Fruit fly (Drosophila melanogaster) whole organism, embryonic: ENCODE data around the gene CG15353.

Source experiments
- Abd-B ChIP-seq: fragments of 200-800 bp; sonication (Bioruptor generic); optimal IDR thresholded peaks from 2 replicates; lab custom pipeline; 2018; ENCODE audit warnings: missing biosample characterization, mild to moderate bottlenecking, missing genetic modification characterization, moderate library complexity
- Awh ChIP-seq: fragments of 200-800 bp; sonication (Bioruptor generic); IDR thresholded peaks from 2 replicates; pipeline ENCODE4, ENCODE4 v1.3.6; 2022; ENCODE audit warnings: missing biosample characterization, missing genetic modification characterization
- Bgb ChIP-seq: fragments of 200-800 bp; sonication (Bioruptor generic); IDR thresholded peaks from 2 replicates; pipeline ENCODE4 v1.3.6; 2022; ENCODE audit warnings: missing biosample characterization, missing genetic modification characterization; ENCODE audit not compliant: partially characterized antibody
- CG10267 ChIP-seq: fragments of 200-800 bp; sonication (Bioruptor generic); optimal IDR thresholded peaks from 2 replicates; lab custom pipeline; 2018; ENCODE audit warnings: missing biosample characterization, mild to moderate bottlenecking, missing genetic modification characterization, moderate library complexity
- CG11696 ChIP-seq: fragments of 200-800 bp; sonication (Bioruptor generic); IDR thresholded peaks from 2 replicates; pipeline ENCODE4 v1.3.6; 2022; ENCODE audit warnings: missing biosample characterization, missing genetic modification characterization
- CG11723 ChIP-seq: fragments of 200-800 bp; sonication (Bioruptor generic); optimal IDR thresholded peaks from 2 replicates; lab custom pipeline; 2017; ENCODE audit warnings: missing biosample characterization, mild to moderate bottlenecking, missing genetic modification characterization
- CG12391 ChIP-seq: fragments of 200-800 bp; sonication (Bioruptor generic); optimal IDR thresholded peaks from 3 replicates; lab custom pipeline; 2018; ENCODE audit warnings: missing biosample characterization, mild to moderate bottlenecking, missing genetic modification characterization, moderate library complexity
- CG14441 ChIP-seq: fragments of 200-800 bp; sonication (Bioruptor generic); IDR thresholded peaks from 2 replicates; pipeline ENCODE4 v1.3.6; 2022; ENCODE audit warnings: missing biosample characterization, missing genetic modification characterization
- CG15011 ChIP-seq: fragments of 200-800 bp; sonication (Bioruptor generic); optimal IDR thresholded peaks from 3 replicates; lab custom pipeline; 2018; ENCODE audit warnings: missing biosample characterization, mild to moderate bottlenecking, missing genetic modification characterization
- CG15514 ChIP-seq: fragments of 200-800 bp; sonication (Bioruptor generic); optimal IDR thresholded peaks from 3 replicates; lab custom pipeline; 2017; ENCODE audit warnings: missing biosample characterization, missing genetic modification characterization, mild to moderate bottlenecking, moderate library complexity, missing genetic modification reagents
- CG1647 ChIP-seq: fragments of 200-800 bp; sonication (Bioruptor generic); optimal IDR thresholded peaks from 3 replicates; lab custom pipeline; 2016; ENCODE audit warnings: missing biosample characterization, missing genetic modification characterization
- CG16813 ChIP-seq: fragments of 200-800 bp; sonication (Bioruptor generic); IDR thresholded peaks from 3 replicates; pipeline ENCODE4 v1.3.6; 2022; ENCODE audit warnings: missing biosample characterization, missing genetic modification characterization; ENCODE audit not compliant: partially characterized antibody
- CG17829 ChIP-seq: fragments of 200-800 bp; optimal IDR thresholded peaks from 2 replicates; lab custom pipeline; 2019; ENCODE audit warnings: missing biosample characterization, mild to moderate bottlenecking, missing genetic modification characterization, moderate library complexity
- CG1792 ChIP-seq: fragments of 200-800 bp; sonication (Bioruptor generic); optimal IDR thresholded peaks from 2 replicates; lab custom pipeline; 2016; ENCODE audit warnings: missing biosample characterization, missing genetic modification characterization
- CG2116 ChIP-seq: fragments of 200-800 bp; sonication (Bioruptor generic); optimal IDR thresholded peaks from 3 replicates; lab custom pipeline; 2018; ENCODE audit warnings: missing biosample characterization, mild to moderate bottlenecking, missing genetic modification characterization
- CG2129 ChIP-seq: fragments of 200-800 bp; sonication (Bioruptor generic); IDR thresholded peaks from 2 replicates; pipeline ENCODE4 v1.3.6; 2022; ENCODE audit warnings: missing biosample characterization, missing genetic modification characterization; ENCODE audit not compliant: partially characterized antibody
- CG30020 ChIP-seq: fragments of 200-800 bp; optimal IDR thresholded peaks from 2 replicates; lab custom pipeline; 2019; ENCODE audit warnings: missing biosample characterization, mild to moderate bottlenecking, missing genetic modification characterization, moderate library complexity
- CG34224 ChIP-seq: fragments of 200-800 bp; sonication (Bioruptor generic); IDR thresholded peaks from 3 replicates; pipeline ENCODE4 v1.3.6; 2022; ENCODE audit warnings: missing biosample characterization, missing genetic modification characterization; ENCODE audit not compliant: partially characterized antibody
- CG3995 ChIP-seq: fragments of 200-800 bp; sonication (Bioruptor generic); optimal IDR thresholded peaks from 3 replicates; lab custom pipeline; 2016; ENCODE audit warnings: missing biosample characterization, missing genetic modification characterization
- CG42726 ChIP-seq: fragments of 200-800 bp; sonication (Bioruptor generic); IDR thresholded peaks from 2 replicates; pipeline ENCODE4 v1.3.6; 2022; ENCODE audit warnings: missing biosample characterization, missing genetic modification characterization; ENCODE audit not compliant: partially characterized antibody
- CG7357 ChIP-seq: fragments of 200-800 bp; sonication (Bioruptor generic); IDR thresholded peaks from 3 replicates; pipeline ENCODE4 v1.3.6; 2022; ENCODE audit warnings: missing biosample characterization, missing genetic modification characterization
- CG9609 ChIP-seq: fragments of 200-800 bp; sonication (Bioruptor generic); optimal IDR thresholded peaks from 3 replicates; lab custom pipeline; 2016; ENCODE audit warnings: missing biosample characterization, missing genetic modification characterization
- Camta ChIP-seq: fragments of 200-800 bp; sonication (Bioruptor generic); optimal IDR thresholded peaks from 2 replicates; lab custom pipeline; 2016; ENCODE audit warnings: missing biosample characterization, missing genetic modification characterization
- Dll ChIP-seq: fragments of 200-800 bp; sonication (Bioruptor generic); IDR thresholded peaks from 4 replicates; pipeline ENCODE4 v1.3.6; 2022; ENCODE audit warnings: missing biosample characterization, missing genetic modification characterization; ENCODE audit not compliant: partially characterized antibody
- Elba2 ChIP-seq: fragments of 200-800 bp; sonication (Bioruptor generic); optimal IDR thresholded peaks from 3 replicates; lab custom pipeline; 2016; ENCODE audit warnings: missing biosample characterization, missing genetic modification characterization
- Fer2 ChIP-seq: fragments of 200-800 bp; sonication (Bioruptor generic); optimal IDR thresholded peaks from 2 replicates; lab custom pipeline; 2018; ENCODE audit warnings: missing biosample characterization, mild to moderate bottlenecking, missing genetic modification characterization, moderate library complexity
- Gsc ChIP-seq: fragments of 200-800 bp; sonication (Bioruptor generic); IDR thresholded peaks from 2 replicates; pipeline ENCODE4 v1.3.6; 2022; ENCODE audit warnings: missing biosample characterization, missing genetic modification characterization
- HLH4C ChIP-seq: fragments of 200-800 bp; sonication (Bioruptor generic); IDR thresholded peaks from 3 replicates; pipeline ENCODE4 v1.3.6; 2022; ENCODE audit warnings: missing biosample characterization, missing genetic modification characterization; ENCODE audit not compliant: partially characterized antibody
- Scr ChIP-seq: fragments of 200-800 bp; sonication (Bioruptor generic); IDR thresholded peaks from 2 replicates; pipeline ENCODE4 v1.3.6; 2022; ENCODE audit warnings: missing biosample characterization, missing genetic modification characterization; ENCODE audit not compliant: partially characterized antibody
- Sox102F ChIP-seq: fragments of 200-800 bp; sonication (Bioruptor generic); optimal IDR thresholded peaks from 2 replicates; lab custom pipeline; 2018; ENCODE audit warnings: missing biosample characterization, mild to moderate bottlenecking, missing genetic modification characterization, moderate library complexity
- Trl ChIP-seq, 3 experiments: fragments of >200 bp in 2 of 3; fragments of 200-800 bp in 1 of 3; sonication (Bioruptor generic) in 1 of 3; optimal IDR thresholded peaks; 2 replicates in 1 of 3; 3 replicates in 2 of 3; lab custom pipeline; 2016 to 2017; ENCODE audit warnings: missing biosample characterization in 1 of 3, missing genetic modification characterization in 1 of 3
- Usf ChIP-seq: fragments of 200-800 bp; sonication (Bioruptor generic); optimal IDR thresholded peaks from 2 replicates; lab custom pipeline; 2017; ENCODE audit warnings: missing genotype, missing biosample characterization, missing genetic modification characterization
- amos ChIP-seq: fragments of 200-800 bp; sonication (Bioruptor generic); IDR thresholded peaks from 2 replicates; pipeline ENCODE4 v1.3.6; 2022; ENCODE audit warnings: missing biosample characterization, missing genetic modification characterization; ENCODE audit not compliant: partially characterized antibody
- dpn ChIP-seq, 2 experiments: fragments of 200-800 bp; sonication (Bioruptor generic); optimal IDR thresholded peaks; 3 replicates each; lab custom pipeline; 2016; ENCODE audit warnings: missing biosample characterization in 2 of 2, missing genetic modification characterization in 2 of 2
- hb ChIP-seq: fragments of 200-800 bp; sonication (Bioruptor generic); IDR thresholded peaks from 3 replicates; pipeline ENCODE4 v1.3.6; 2022; ENCODE audit warnings: missing biosample characterization, missing genetic modification characterization; ENCODE audit not compliant: partially characterized antibody
- inv ChIP-seq: fragments of 200-800 bp; sonication (Bioruptor generic); IDR thresholded peaks from 2 replicates; pipeline ENCODE4 v1.3.6; 2022; ENCODE audit warnings: missing biosample characterization, missing genetic modification characterization; ENCODE audit not compliant: partially characterized antibody
- knrl ChIP-seq: fragments of 200-800 bp; sonication (Bioruptor generic); IDR thresholded peaks from 3 replicates; pipeline ENCODE4 v1.3.6; 2022; ENCODE audit warnings: missing biosample characterization, missing genetic modification characterization; ENCODE audit not compliant: partially characterized antibody
- nerfin-2 ChIP-seq: fragments of 200-800 bp; sonication (Bioruptor generic); IDR thresholded peaks from 2 replicates; pipeline ENCODE4 v1.3.6; 2022; ENCODE audit warnings: missing biosample characterization, missing genetic modification characterization; ENCODE audit not compliant: partially characterized antibody
- psq ChIP-seq: fragments of 200-800 bp; sonication (Bioruptor generic); optimal IDR thresholded peaks from 2 replicates; lab custom pipeline; 2017; ENCODE audit warnings: missing biosample characterization, missing genetic modification characterization
- scrt ChIP-seq: fragments of 200-800 bp; sonication (Bioruptor generic); optimal IDR thresholded peaks from 2 replicates; lab custom pipeline; 2018; ENCODE audit warnings: missing biosample characterization, mild to moderate bottlenecking, missing genetic modification characterization, moderate library complexity
- seq ChIP-seq: fragments of 200-800 bp; sonication (Bioruptor generic); IDR thresholded peaks from 2 replicates; pipeline ENCODE4 v1.3.6; 2022; ENCODE audit warnings: missing biosample characterization, missing genetic modification characterization
- sr ChIP-seq: fragments of 200-800 bp; sonication (Bioruptor generic); IDR thresholded peaks from 3 replicates; pipeline ENCODE4 v1.3.6; 2022; ENCODE audit warnings: missing biosample characterization, missing genetic modification characterization
- tap ChIP-seq: fragments of 200-800 bp; optimal IDR thresholded peaks from 3 replicates; lab custom pipeline; 2019; ENCODE audit warnings: missing biosample characterization, mild to moderate bottlenecking, missing genetic modification characterization, moderate library complexity
- tna ChIP-seq: fragments of 200-800 bp; sonication (Bioruptor generic); IDR thresholded peaks from 2 replicates; pipeline ENCODE4 v1.3.6; 2022; ENCODE audit warnings: missing biosample characterization, missing genetic modification characterization; ENCODE audit not compliant: partially characterized antibody
- unc-4 ChIP-seq: fragments of 200-800 bp; sonication (Bioruptor generic); IDR thresholded peaks from 2 replicates; pipeline ENCODE4 v1.3.6; 2022; ENCODE audit warnings: missing biosample characterization, missing genetic modification characterization; ENCODE audit not compliant: partially characterized antibody
- vvl ChIP-seq: fragments of 200-800 bp; sonication (Bioruptor generic); IDR thresholded peaks from 2 replicates; pipeline ENCODE4 v1.3.6; 2022; ENCODE audit warnings: missing biosample characterization, missing genetic modification characterization

Gene CG15353

DNA sequence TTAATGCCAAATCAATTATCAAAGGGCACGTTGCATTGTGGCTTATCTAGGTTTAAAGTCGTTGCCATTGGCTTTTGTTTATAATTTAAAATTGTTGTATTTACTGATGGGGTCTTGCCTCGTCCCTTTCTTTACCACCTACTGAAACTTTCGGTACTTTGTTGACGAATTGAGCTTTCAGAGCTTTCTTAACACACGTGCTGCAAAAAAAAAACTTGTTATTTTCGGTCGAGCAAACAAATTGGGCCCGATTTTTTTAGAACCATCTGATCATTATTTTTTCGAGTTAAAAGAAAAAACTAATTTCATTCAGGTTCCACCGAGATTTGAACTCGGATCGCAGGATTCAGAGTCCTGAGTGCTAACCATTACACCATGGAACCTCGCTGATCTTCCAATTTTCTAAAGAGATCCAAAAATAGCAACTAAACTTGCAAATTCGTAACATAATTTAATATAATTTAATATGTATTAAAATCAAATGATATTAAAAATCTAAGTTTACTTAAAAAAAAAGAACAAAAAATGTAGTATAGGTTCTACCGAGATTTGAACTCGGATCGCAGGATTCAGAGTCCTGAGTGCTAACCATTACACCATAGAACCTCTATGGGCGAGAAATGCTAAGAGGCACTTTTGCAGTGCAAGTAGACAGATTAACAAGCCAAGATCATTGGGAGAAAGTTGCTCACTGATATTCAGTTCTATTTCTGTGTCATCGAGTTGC lies 3.5 kb upstream of the CG15353 start:
- TF ChIP-seq sr (GFP tag; lab: Robert Waterston, UW) (no peak), CG11723 (GFP tag; lab: Kevin White, UChicago) (no peak), Elba2 (GFP tag; lab: Kevin White, UChicago) (no peak), CG9609 (GFP tag; lab: Kevin White, UChicago) (no peak), CG11696 (no peak), nerfin-2 (GFP tag; lab: Robert Waterston, UW) (peak; percentile 73), CG17829 (tag; lab: Kevin White, UChicago) (no peak), inv (GFP tag; lab: Robert Waterston, UW) (peak; percentile 38; the same call in 1 of the 2 replicates), CG1647 (GFP tag; lab: Kevin White, UChicago) (no peak), knrl (GFP tag; lab: Robert Waterston, UW) (peak; percentile 55), scrt (no peak), Camta (GFP tag; lab: Kevin White, UChicago) (no peak), hb (GFP tag; lab: Robert Waterston, UW) (0 out of 3 replicates have a peak, but pooled peaks have one; percentile 50), dpn (GFP tag; optimal IDR thresholded peaks at IDR 0.05; lab: Kevin White, UChicago) (no peak), Abd-B (GFP tag; lab: Kevin White, UChicago) (no peak), CG16813 (peak; percentile 90), Trl (optimal IDR thresholded peaks at IDR 0.05; lab: Kevin White, UChicago) (no peak), Trl (GFP tag; optimal IDR thresholded peaks at IDR 0.05; lab: Kevin White, UChicago) (no peak), psq (GFP tag; lab: Kevin White, UChicago) (no peak), Sox102F (GFP tag; lab: Kevin White, UChicago) (no peak), CG34224 (GFP tag; lab: Robert Waterston, UW) (peak; percentile 56; the same call in 2 of the 3 replicates), HLH4C (GFP tag; lab: Robert Waterston, UW) (peak; percentile 76), tna (peak; percentile 71; the same call in 1 of the 2 replicates), CG2129 (GFP tag; lab: Robert Waterston, UW) (no peak), unc-4 (peak; percentile 22; the same call in 1 of the 2 replicates), CG12391 (peak; percentile 48), CG14441 (GFP tag; lab: Robert Waterston, UW) (no peak), Fer2 (tag; lab: Kevin White, UChicago) (no peak), vvl (GFP tag; lab: Robert Waterston, UW) (0 out of 2 replicates have a peak, but pooled peaks have one; percentile 17), Awh (no peak), Dll (GFP tag; lab: Robert Waterston, UW) (peak; percentile 64; the same call in 2 of the 4 replicates), Bgb (GFP tag; lab: Robert Waterston, UW) (peak; percentile 73; the same call in 1 of the 2 replicates), Gsc (GFP tag; lab: Robert Waterston, UW) (no peak), CG3995 (no peak), CG30020 (no peak), CG10267 (tag; lab: Kevin White, UChicago) (peak; percentile 2), seq (GFP tag; lab: Robert Waterston, UW) (no peak), CG42726 (GFP tag; lab: Robert Waterston, UW) (peak; percentile 92), CG15011 (GFP tag; lab: Kevin White, UChicago) (no peak), amos (peak; percentile 85), CG2116 (GFP tag; lab: Kevin White, UChicago) (no peak), Scr (GFP tag; lab: Robert Waterston, UW) (peak; percentile 77), CG15514 (GFP tag; lab: Kevin White, UChicago) (no peak), Usf (GFP tag; lab: Kevin White, UChicago) (no peak), CG7357 (GFP tag; lab: Robert Waterston, UW) (no peak), CG1792 (no peak), tap (tag; lab: Kevin White, UChicago) (peak; percentile 25)
